Worm (Caenorhabditis elegans) whole organism, L4 larva: ENCODE measurements around the gene pqn-8.
A peak's percentile ranks its signal among the peaks of the same experiment; 100 is the strongest.

ENCODE experiments used
- F44E2.7 ChIP-seq: fragments of 200-800 bp; sonication (Bioruptor generic); IDR thresholded peaks from 2 replicates; pipeline ENCODE4 v2.1.2; 2022; ENCODE audit warnings: missing genetic modification characterization, missing compliant biosample characterization
- F49E8.2 ChIP-seq: sonication (generic microtip); optimal IDR thresholded peaks from 2 replicates; lab custom pipeline; 2016; ENCODE audit warnings: missing compliant biosample characterization, mild to moderate bottlenecking, missing genetic modification characterization, borderline replicate concordance
- T20F7.1 ChIP-seq: fragments of 200-800 bp; sonication (Bioruptor generic); optimal IDR thresholded peaks from 2 replicates; lab custom pipeline; 2018; ENCODE audit warnings: mild to moderate bottlenecking, missing genetic modification characterization, missing compliant biosample characterization
- T26A8.4 ChIP-seq: fragments of 200-800 bp; sonication (Bioruptor generic); IDR thresholded peaks from 2 replicates; pipeline ENCODE4 v1.3.6; 2022; ENCODE audit warnings: missing genetic modification characterization, missing compliant biosample characterization
- Y75B8A.6 ChIP-seq: fragments of 200-800 bp; sonication (Bioruptor generic); IDR thresholded peaks from 2 replicates; pipeline ENCODE4 v1.3.6; 2022; ENCODE audit warnings: missing genetic modification reagents, missing genetic modification characterization, missing compliant biosample characterization
- ZK337.2 ChIP-seq: fragments of 200-800 bp; sonication (Bioruptor generic); IDR thresholded peaks from 2 replicates; pipeline ENCODE4 v1.3.6; 2022; ENCODE audit warnings: missing genetic modification reagents, missing genetic modification characterization, missing compliant biosample characterization
- attf-4 ChIP-seq: sonication (generic microtip); optimal IDR thresholded peaks from 3 replicates; lab custom pipeline; 2017; ENCODE audit warnings: missing biosample characterization, missing genetic modification characterization
- ceh-32 ChIP-seq: sonication (generic microtip); optimal IDR thresholded peaks from 2 replicates; lab custom pipeline; 2016; ENCODE audit warnings: mild to moderate bottlenecking, missing genetic modification characterization, missing compliant biosample characterization; ENCODE audit not compliant: poor library complexity
- ces-1 ChIP-seq: fragments of 150-350 bp; sonication (generic microtip); optimal IDR thresholded peaks from 4 replicates; lab custom pipeline; 2014; ENCODE audit warnings: missing biosample characterization, missing genetic modification reagents, missing genetic modification characterization
- cey-2 ChIP-seq: sonication (generic microtip); optimal IDR thresholded peaks from 3 replicates; lab custom pipeline; 2017; ENCODE audit warnings: missing genetic modification characterization, mild to moderate bottlenecking, missing compliant biosample characterization, antibody characterized with exemption, borderline replicate concordance; ENCODE audit not compliant: insufficient read depth
- daf-16 ChIP-seq, 3 experiments: sonication (generic microtip); optimal IDR thresholded peaks; 2 replicates each; lab custom pipeline; 2016 to 2017; ENCODE audit warnings: missing genetic modification characterization in 3 of 3, missing genetic modification reagents in 3 of 3, mild to moderate bottlenecking in 2 of 3, missing compliant biosample characterization in 2 of 3, missing biosample characterization in 1 of 3, moderate library complexity in 1 of 3
- daf-8 ChIP-seq: fragments of 200-800 bp; sonication (Bioruptor generic); IDR thresholded peaks from 2 replicates; pipeline ENCODE4 v1.3.6; 2022; ENCODE audit warnings: missing genetic modification characterization, missing compliant biosample characterization
- dpl-1 ChIP-seq: fragments of 150-350 bp; optimal IDR thresholded peaks from 2 replicates; lab custom pipeline; 2014; ENCODE audit warnings: missing biosample characterization, missing genetic modification reagents, missing genetic modification characterization
- dve-1 ChIP-seq: sonication (generic microtip); optimal IDR thresholded peaks from 2 replicates; lab custom pipeline; 2017; ENCODE audit warnings: antibody characterized with exemption, mild to moderate bottlenecking, missing genetic modification characterization, missing compliant biosample characterization; ENCODE audit not compliant: insufficient read depth
- egl-43 ChIP-seq: fragments of 200-800 bp; sonication (Bioruptor generic); IDR thresholded peaks from 2 replicates; pipeline ENCODE4 v1.3.6; 2022; ENCODE audit warnings: missing genetic modification reagents, missing genetic modification characterization, missing compliant biosample characterization
- gei-8 ChIP-seq: fragments of 200-800 bp; sonication (Bioruptor generic); optimal IDR thresholded peaks from 2 replicates; lab custom pipeline; 2018; ENCODE audit warnings: mild to moderate bottlenecking, missing genetic modification characterization, missing compliant biosample characterization
- hif-1 ChIP-seq, 2 experiments: sonication (generic microtip); optimal IDR thresholded peaks; 2 replicates each; lab custom pipeline; 2016 to 2017; ENCODE audit warnings: missing compliant biosample characterization in 2 of 2, missing genetic modification characterization in 2 of 2, missing genetic modification reagents in 2 of 2, missing genotype in 2 of 2, mild to moderate bottlenecking in 1 of 2
- hlh-30 ChIP-seq: sonication (generic microtip); optimal IDR thresholded peaks from 2 replicates; lab custom pipeline; 2017; ENCODE audit warnings: antibody characterized with exemption, mild to moderate bottlenecking, missing genetic modification characterization, missing compliant biosample characterization; ENCODE audit not compliant: insufficient read depth
- hmg-1.1 ChIP-seq: fragments of 200-800 bp; sonication (Bioruptor generic); IDR thresholded peaks from 2 replicates; pipeline ENCODE4 v1.3.6; 2022; ENCODE audit warnings: missing genetic modification reagents, missing genetic modification characterization, missing compliant biosample characterization
- lin-38 ChIP-seq: fragments of 200-800 bp; sonication (Bioruptor generic); IDR thresholded peaks from 2 replicates; pipeline ENCODE4 v1.3.6; 2022; ENCODE audit warnings: missing genetic modification reagents, missing genetic modification characterization, missing compliant biosample characterization
- lir-3 ChIP-seq: sonication (generic microtip); optimal IDR thresholded peaks from 2 replicates; lab custom pipeline; 2016; ENCODE audit warnings: mild to moderate bottlenecking, missing genetic modification characterization, missing compliant biosample characterization
- madf-5 ChIP-seq, 2 experiments: fragments of 200-800 bp; sonication (Bioruptor generic); IDR thresholded peaks; 2 replicates each; pipeline ENCODE4 v1.3.6; 2022; ENCODE audit warnings: missing compliant biosample characterization in 2 of 2, missing genetic modification characterization in 2 of 2
- madf-9 ChIP-seq: fragments of 200-800 bp; sonication (Bioruptor generic); conservative IDR thresholded peaks from 2 replicates; pipeline ENCODE4 v1.3.6; 2022; ENCODE audit warnings: missing genetic modification reagents, missing genetic modification characterization, missing compliant biosample characterization
- mdt-29 ChIP-seq: fragments of 200-800 bp; sonication (Bioruptor generic); IDR thresholded peaks from 2 replicates; pipeline ENCODE4 v1.3.6; 2022; ENCODE audit warnings: missing genetic modification reagents, missing genetic modification characterization, missing compliant biosample characterization
- mes-2 ChIP-seq: sonication (generic microtip); optimal IDR thresholded peaks from 2 replicates; lab custom pipeline; 2016; ENCODE audit warnings: missing genotype, mild to moderate bottlenecking, missing genetic modification characterization, missing compliant biosample characterization; ENCODE audit not compliant: poor library complexity, severe bottlenecking
- nhr-10 ChIP-seq: fragments of 150-350 bp; optimal IDR thresholded peaks from 2 replicates; lab custom pipeline; 2014; ENCODE audit warnings: missing biosample characterization, missing genetic modification characterization
- nhr-102 ChIP-seq: sonication (generic microtip); optimal IDR thresholded peaks from 2 replicates; lab custom pipeline; 2016; ENCODE audit warnings: mild to moderate bottlenecking, missing genetic modification characterization, moderate library complexity, missing compliant biosample characterization
- nhr-25 ChIP-seq: sonication (generic microtip); optimal IDR thresholded peaks from 2 replicates; lab custom pipeline; 2017; ENCODE audit warnings: missing genetic modification characterization, mild to moderate bottlenecking, missing compliant biosample characterization, antibody characterized with exemption, moderate library complexity, borderline replicate concordance; ENCODE audit not compliant: insufficient read depth
- nhr-28 ChIP-seq: fragments of 150-350 bp; optimal IDR thresholded peaks from 2 replicates; lab custom pipeline; 2014; ENCODE audit warnings: missing biosample characterization, missing genetic modification characterization
- nhr-6 ChIP-seq: fragments of 150-350 bp; optimal IDR thresholded peaks from 2 replicates; lab custom pipeline; 2014; ENCODE audit warnings: missing biosample characterization, missing genetic modification characterization
- nhr-76 ChIP-seq: fragments of 150-350 bp; optimal IDR thresholded peaks from 2 replicates; lab custom pipeline; 2014; ENCODE audit warnings: missing biosample characterization, missing genetic modification characterization
- pha-4 ChIP-seq, 2 experiments: fragments of 150-350 bp in 1 of 2; fragments of 200-800 bp in 1 of 2; sonication (Bioruptor generic) in 1 of 2; IDR thresholded peaks in 1 of 2; optimal IDR thresholded peaks in 1 of 2; 2 replicates each; pipeline versions ENCODE4 v1.3.6 to Lab custom; 2014 to 2022; ENCODE audit warnings: missing genetic modification characterization in 2 of 2, missing genetic modification reagents in 2 of 2, missing biosample characterization in 1 of 2, missing compliant biosample characterization in 1 of 2
- pqm-1 ChIP-seq: sonication (generic microtip); optimal IDR thresholded peaks from 2 replicates; lab custom pipeline; 2017; ENCODE audit warnings: missing biosample characterization, missing genetic modification characterization
- rbr-2 ChIP-seq: sonication (generic microtip); optimal IDR thresholded peaks from 2 replicates; lab custom pipeline; 2016; ENCODE audit warnings: missing genotype, missing genetic modification characterization, missing compliant biosample characterization
- skn-1 ChIP-seq: fragments of 150-350 bp; optimal IDR thresholded peaks from 2 replicates; lab custom pipeline; 2014; ENCODE audit warnings: missing biosample characterization, missing genetic modification characterization
- unc-130 ChIP-seq: sonication (generic microtip); optimal IDR thresholded peaks from 2 replicates; lab custom pipeline; 2016; ENCODE audit warnings: missing genetic modification reagents, missing genetic modification characterization, missing compliant biosample characterization
- unc-62 ChIP-seq, 3 experiments: fragments of 150-350 bp in 1 of 3; sonication (generic microtip); optimal IDR thresholded peaks in 2 of 3; peaks in 1 of 3; 1 replicate in 1 of 3; 2 replicates in 2 of 3; lab custom pipeline; 2014 to 2017; ENCODE audit warnings: missing biosample characterization in 3 of 3, missing genetic modification characterization in 3 of 3, missing genetic modification reagents in 3 of 3, missing genotype in 1 of 3
- zip-11 ChIP-seq: fragments of 200-800 bp; sonication (Bioruptor generic); IDR thresholded peaks from 2 replicates; pipeline ENCODE4 v1.3.6; 2022; ENCODE audit warnings: missing genetic modification characterization, missing compliant biosample characterization
- zip-2 ChIP-seq: fragments of 150-350 bp; optimal IDR thresholded peaks from 2 replicates; lab custom pipeline; 2014; ENCODE audit warnings: missing biosample characterization, missing genetic modification characterization

The pqn-8 gene

DNA sequence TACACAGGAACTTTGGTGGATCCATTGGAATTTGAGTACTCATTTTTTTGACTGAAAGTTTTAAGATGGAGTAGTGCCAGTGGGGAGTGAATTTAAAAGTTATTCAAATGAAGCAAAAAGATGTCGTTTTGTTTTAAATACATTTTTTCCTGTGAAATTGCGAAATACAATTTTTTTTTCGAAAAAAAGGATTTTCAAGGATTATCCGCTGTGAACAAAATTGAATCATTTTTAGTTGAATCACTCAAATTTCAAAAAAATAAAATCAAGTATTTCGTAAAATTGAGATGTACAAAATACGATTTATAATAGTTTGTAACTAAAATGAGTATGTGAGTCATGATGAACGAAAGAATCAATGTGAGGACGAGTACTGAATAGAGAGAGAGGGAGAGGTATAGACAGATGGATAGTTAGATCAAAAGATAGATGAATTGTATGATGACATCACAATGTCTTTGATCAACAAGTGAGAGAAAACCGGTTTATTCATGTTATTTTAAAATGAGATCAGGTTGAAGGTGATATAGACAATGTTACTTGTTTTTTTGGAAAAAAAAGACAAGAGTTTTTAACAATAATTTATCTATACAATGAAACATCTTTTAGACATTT, 9.1 kb upstream of the pqn-8 start, which contains the start of gene C05B5.8 (continued):
- TF ChIP-seq hlh-30 (tag; lab: Kevin White, UChicago) (peak; percentile 14), nhr-10 (no peak), madf-5 (GFP tag; IDR thresholded peaks at IDR 0.05; lab: Robert Waterston, UW) (no peak), nhr-25 (tag; lab: Kevin White, UChicago) (no peak), daf-8 (GFP tag; lab: Robert Waterston, UW) (no peak), F49E8.2 (no peak)
- TF ChIP-seq, all 104 proteins: peak for 4

DNA sequence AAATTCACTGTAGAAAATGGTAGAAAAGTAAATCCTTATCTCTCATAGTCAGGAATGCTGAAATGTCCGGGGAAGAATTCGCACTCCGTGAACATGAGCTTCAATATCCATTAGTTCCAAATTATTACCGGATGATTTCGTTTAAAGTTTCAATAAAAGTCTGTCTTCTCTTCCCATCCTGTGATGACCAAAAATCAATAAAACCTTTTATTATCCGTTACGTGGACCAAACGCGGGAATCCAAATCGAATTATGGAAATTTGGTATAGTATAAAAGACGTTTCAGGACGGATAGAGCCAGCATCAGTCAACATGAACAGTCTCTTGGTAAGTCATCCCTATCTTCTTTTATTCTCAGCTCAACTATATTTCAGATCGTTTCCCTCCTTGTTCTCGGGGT, 6.4 kb upstream of the pqn-8 start, which contains the start of gene C05B5.11:
Gene C05B5.11, plus strand, starts transcription at position 301 of the 400 bp plus-strand sequence.
- TF ChIP-seq dve-1 (tag; lab: Kevin White, UChicago) (no peak), zip-2 (tag; lab: Kevin White, UChicago) (no peak), lin-38 (GFP tag; lab: Robert Waterston, UW) (no peak), pha-4 (GFP tag; IDR thresholded peaks at IDR 0.05; lab: Robert Waterston, UW) (no peak), pha-4 (tag; optimal IDR thresholded peaks at IDR 0.05; lab: Kevin White, UChicago) (no peak), dpl-1 (GFP tag; lab: Kevin White, UChicago) (no peak), mes-2 (tag; lab: Kevin White, UChicago) (no peak), rbr-2 (tag; lab: Kevin White, UChicago) (no peak), ces-1 (GFP tag; lab: Kevin White, UChicago) (no peak), nhr-76 (tag; lab: Kevin White, UChicago) (no peak), ZK337.2 (no peak)

DNA sequence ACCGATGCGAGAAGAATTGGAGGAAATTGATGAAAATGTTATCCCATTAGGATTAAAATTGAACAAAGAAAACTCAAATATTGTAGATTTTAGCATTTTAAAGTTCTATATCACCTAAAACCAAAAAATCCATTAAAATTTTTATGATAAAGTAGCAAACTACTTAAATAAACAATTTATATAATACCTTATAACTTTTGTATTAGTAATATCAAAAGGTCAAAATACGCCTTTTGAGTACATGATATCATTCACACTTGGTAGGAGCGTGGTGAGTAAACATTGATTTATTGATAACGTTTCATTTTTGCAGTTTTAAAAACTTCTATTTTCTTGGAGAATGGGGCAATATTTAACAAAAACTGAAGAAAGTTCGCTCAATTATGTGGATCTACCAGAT, 3.3 kb upstream of the pqn-8 start, which contains the start of gene C05B5.5:
Gene C05B5.5, plus strand, starts transcription at position 301 of the 400 bp plus-strand sequence.
- TF ChIP-seq Y75B8A.6 (no peak), hif-1 (tag; optimal IDR thresholded peaks at IDR 0.05; lab: Kevin White, UChicago) (no peak), skn-1 (no peak), rbr-2 (tag; lab: Kevin White, UChicago) (no peak), F44E2.7 (GFP tag; lab: Robert Waterston, UW) (no peak), attf-4 (no peak), zip-11 (GFP tag; lab: Robert Waterston, UW) (no peak), cey-2 (tag; lab: Kevin White, UChicago) (no peak), T26A8.4 (GFP tag; lab: Robert Waterston, UW) (no peak), dve-1 (tag; lab: Kevin White, UChicago) (no peak), mdt-29 (GFP tag; lab: Robert Waterston, UW) (no peak), nhr-102 (tag; lab: Kevin White, UChicago) (no peak), T20F7.1 (GFP tag; lab: Kevin White, UChicago) (no peak), nhr-28 (tag; lab: Kevin White, UChicago) (no peak), pqm-1 (tag; lab: Kevin White, UChicago) (peak; percentile 7), egl-43 (GFP tag; lab: Robert Waterston, UW) (no peak), ceh-32 (tag; lab: Kevin White, UChicago) (no peak), lir-3 (no peak), unc-130 (GFP tag; lab: Kevin White, UChicago) (no peak), gei-8 (no peak), madf-9 (GFP tag; lab: Robert Waterston, UW) (no peak), daf-16 (GFP tag; optimal IDR thresholded peaks at IDR 0.05; lab: Kevin White, UChicago) (no peak), daf-16 (tag; optimal IDR thresholded peaks at IDR 0.05; lab: Kevin White, UChicago) (peak; percentile 32), ces-1 (GFP tag; lab: Kevin White, UChicago) (no peak), nhr-6 (tag; lab: Kevin White, UChicago) (peak; percentile 19), hmg-1.1 (no peak), unc-62 (GFP tag; optimal IDR thresholded peaks at IDR 0.05 in 1 of 2; lab: Kevin White, UChicago) (no peak), unc-62 (tag; optimal IDR thresholded peaks at IDR 0.05; lab: Kevin White, UChicago) (no peak)
